Worm (Caenorhabditis elegans) whole organism, L3 larva: Measurements from ENCODE around the gene inx-1.

Source experiments
- R02D3.7 ChIP-seq: fragments of 150-350 bp; optimal IDR thresholded peaks from 2 replicates; lab custom pipeline; 2014; ENCODE audit warnings: missing biosample characterization, missing genetic modification characterization
- aly-2 ChIP-seq: fragments of 150-350 bp; optimal IDR thresholded peaks from 2 replicates; lab custom pipeline; 2014; ENCODE audit warnings: missing biosample characterization, missing genetic modification characterization
- ama-1 ChIP-seq: fragments of 150-350 bp; optimal IDR thresholded peaks from 2 replicates; lab custom pipeline; 2018
- ceh-16 ChIP-seq: sonication (generic microtip); optimal IDR thresholded peaks from 2 replicates; lab custom pipeline; 2017; ENCODE audit warnings: missing biosample characterization, missing genetic modification characterization
- ceh-28 ChIP-seq: fragments of 150-350 bp; optimal IDR thresholded peaks from 2 replicates; lab custom pipeline; 2014; ENCODE audit warnings: missing biosample characterization, missing genetic modification reagents, missing genetic modification characterization
- ceh-82 ChIP-seq: fragments of 150-350 bp; optimal IDR thresholded peaks from 2 replicates; lab custom pipeline; 2014; ENCODE audit warnings: missing biosample characterization, missing genetic modification characterization
- ceh-9 ChIP-seq: sonication (generic microtip); optimal IDR thresholded peaks from 2 replicates; lab custom pipeline; 2018; ENCODE audit warnings: missing biosample characterization, missing genetic modification characterization
- daf-12 ChIP-seq: fragments of 150-350 bp; optimal IDR thresholded peaks from 2 replicates; lab custom pipeline; 2014; ENCODE audit warnings: missing biosample characterization, missing genetic modification reagents, missing genetic modification characterization
- egl-27 ChIP-seq: sonication (generic microtip); optimal IDR thresholded peaks from 4 replicates; lab custom pipeline; 2017; ENCODE audit warnings: missing biosample characterization, missing genetic modification reagents, missing genetic modification characterization
- egl-5 ChIP-seq: fragments of 150-350 bp; optimal IDR thresholded peaks from 2 replicates; lab custom pipeline; 2017; ENCODE audit warnings: missing biosample characterization, missing genetic modification reagents, missing genetic modification characterization, inconsistent platforms
- elt-1 ChIP-seq: fragments of 150-350 bp; optimal IDR thresholded peaks from 2 replicates; lab custom pipeline; 2014; ENCODE audit warnings: missing biosample characterization, missing genetic modification characterization
- elt-2 ChIP-seq: sonication (generic microtip); optimal IDR thresholded peaks from 2 replicates; lab custom pipeline; 2016; ENCODE audit warnings: missing genetic modification reagents, mild to moderate bottlenecking, missing genetic modification characterization, missing compliant biosample characterization
- elt-3 ChIP-seq, 3 experiments: fragments of 150-350 bp in 1 of 3; sonication (generic microtip) in 2 of 3; optimal IDR thresholded peaks; 2 replicates in 2 of 3; 4 replicates in 1 of 3; lab custom pipeline; 2014 to 2017; ENCODE audit warnings: missing biosample characterization in 3 of 3, missing genetic modification characterization in 3 of 3
- eor-1 ChIP-seq, 2 experiments: fragments of 150-350 bp; optimal IDR thresholded peaks; 2 replicates each; lab custom pipeline; 2014 to 2018; ENCODE audit warnings: missing biosample characterization in 2 of 2, missing genetic modification characterization in 2 of 2
- fkh-10 ChIP-seq: sonication (generic microtip); optimal IDR thresholded peaks from 2 replicates; lab custom pipeline; 2017; ENCODE audit warnings: missing biosample characterization, missing genetic modification reagents, missing genetic modification characterization
- fkh-2 ChIP-seq: fragments of 150-350 bp; optimal IDR thresholded peaks from 2 replicates; lab custom pipeline; 2014; ENCODE audit warnings: missing biosample characterization, missing genetic modification reagents, missing genetic modification characterization
- fos-1 ChIP-seq: fragments of 150-350 bp; optimal IDR thresholded peaks from 2 replicates; lab custom pipeline; 2014; ENCODE audit warnings: missing biosample characterization, missing genetic modification characterization
- hmg-11 ChIP-seq: sonication (generic microtip); optimal IDR thresholded peaks from 2 replicates; lab custom pipeline; 2016; ENCODE audit warnings: missing genetic modification characterization, missing compliant biosample characterization
- jun-1 ChIP-seq: fragments of 150-350 bp; optimal IDR thresholded peaks from 2 replicates; lab custom pipeline; 2014; ENCODE audit warnings: missing biosample characterization, missing genetic modification reagents, missing genetic modification characterization
- lin-39 ChIP-seq: fragments of 150-350 bp; optimal IDR thresholded peaks from 2 replicates; lab custom pipeline; 2018; ENCODE audit warnings: missing biosample characterization, missing genetic modification reagents, missing genetic modification characterization
- lsy-12 ChIP-seq: sonication (generic microtip); optimal IDR thresholded peaks from 2 replicates; lab custom pipeline; 2016; ENCODE audit warnings: mild to moderate bottlenecking, missing genetic modification characterization, missing compliant biosample characterization
- mml-1 ChIP-seq: fragments of 150-350 bp; sonication (generic microtip); optimal IDR thresholded peaks from 3 replicates; lab custom pipeline; 2014; ENCODE audit warnings: missing biosample characterization, missing genetic modification characterization
- nfya-1 ChIP-seq: sonication (generic microtip); optimal IDR thresholded peaks from 2 replicates; lab custom pipeline; 2017; ENCODE audit warnings: missing genetic modification characterization, mild to moderate bottlenecking, missing compliant biosample characterization, antibody characterized with exemption, moderate library complexity; ENCODE audit not compliant: insufficient read depth
- nhr-12 ChIP-seq: fragments of 150-350 bp; optimal IDR thresholded peaks from 2 replicates; lab custom pipeline; 2014; ENCODE audit warnings: missing biosample characterization, missing genetic modification characterization
- nhr-23 ChIP-seq: fragments of 150-350 bp; optimal IDR thresholded peaks from 2 replicates; lab custom pipeline; 2014; ENCODE audit warnings: missing biosample characterization, missing genetic modification reagents, missing genetic modification characterization
- nhr-237 ChIP-seq: fragments of 150-350 bp; optimal IDR thresholded peaks from 2 replicates; lab custom pipeline; 2014; ENCODE audit warnings: missing biosample characterization, missing genetic modification characterization
- nhr-25 ChIP-seq: sonication (generic microtip); optimal IDR thresholded peaks from 2 replicates; lab custom pipeline; 2017; ENCODE audit warnings: missing biosample characterization, missing genetic modification characterization
- nhr-28 ChIP-seq: fragments of 150-350 bp; optimal IDR thresholded peaks from 2 replicates; lab custom pipeline; 2014; ENCODE audit warnings: missing biosample characterization, missing genetic modification characterization
- nhr-43 ChIP-seq: sonication (generic microtip); optimal IDR thresholded peaks from 2 replicates; lab custom pipeline; 2016; ENCODE audit warnings: mild to moderate bottlenecking, missing genetic modification characterization, missing compliant biosample characterization; ENCODE audit not compliant: poor library complexity, severe bottlenecking
- nhr-67 ChIP-seq: fragments of 150-350 bp; optimal IDR thresholded peaks from 2 replicates; lab custom pipeline; 2014; ENCODE audit warnings: missing biosample characterization, missing genetic modification characterization
- nhr-76 ChIP-seq: fragments of 150-350 bp; sonication (generic microtip); optimal IDR thresholded peaks from 5 replicates; lab custom pipeline; 2014; ENCODE audit warnings: missing biosample characterization, missing genetic modification characterization
- nhr-77 ChIP-seq: fragments of 150-350 bp; optimal IDR thresholded peaks from 2 replicates; lab custom pipeline; 2014; ENCODE audit warnings: missing biosample characterization, missing genetic modification characterization
- pha-4 ChIP-seq: fragments of 150-350 bp; optimal IDR thresholded peaks from 2 replicates; lab custom pipeline; 2014; ENCODE audit warnings: missing biosample characterization, missing genetic modification reagents, missing genetic modification characterization
- pqm-1 ChIP-seq: fragments of 150-350 bp; optimal IDR thresholded peaks from 2 replicates; lab custom pipeline; 2017; ENCODE audit warnings: missing biosample characterization, missing genetic modification characterization, inconsistent platforms
- sea-2 ChIP-seq: fragments of 150-350 bp; sonication (generic microtip); optimal IDR thresholded peaks from 4 replicates; lab custom pipeline; 2014; ENCODE audit warnings: missing biosample characterization, missing genetic modification reagents, missing genetic modification characterization
- skn-1 ChIP-seq: fragments of 150-350 bp; optimal IDR thresholded peaks from 2 replicates; lab custom pipeline; 2014; ENCODE audit warnings: missing biosample characterization, missing genetic modification characterization
- snpc-4 ChIP-seq: fragments of 150-350 bp; optimal IDR thresholded peaks from 2 replicates; lab custom pipeline; 2014; ENCODE audit warnings: missing biosample characterization, missing genetic modification characterization
- tbx-2 ChIP-seq: sonication (generic microtip); optimal IDR thresholded peaks from 2 replicates; lab custom pipeline; 2016; ENCODE audit warnings: mild to moderate bottlenecking, missing genetic modification characterization, missing compliant biosample characterization
- unc-39 ChIP-seq: sonication (generic microtip); optimal IDR thresholded peaks from 4 replicates; lab custom pipeline; 2017; ENCODE audit warnings: missing biosample characterization, missing genetic modification characterization
- unc-62 ChIP-seq: fragments of 150-350 bp; sonication (generic microtip); optimal IDR thresholded peaks from 4 replicates; lab custom pipeline; 2014; ENCODE audit warnings: missing biosample characterization, missing genetic modification reagents, missing genetic modification characterization
- zag-1 ChIP-seq: fragments of 150-350 bp; optimal IDR thresholded peaks from 2 replicates; lab custom pipeline; 2014; ENCODE audit warnings: missing biosample characterization, missing genetic modification characterization
- ztf-11 ChIP-seq: fragments of 150-350 bp; optimal IDR thresholded peaks from 2 replicates; lab custom pipeline; 2014; ENCODE audit warnings: missing biosample characterization, missing genetic modification characterization
- ztf-4 ChIP-seq: fragments of 150-350 bp; optimal IDR thresholded peaks from 2 replicates; lab custom pipeline; 2014; ENCODE audit warnings: missing biosample characterization, missing genetic modification characterization

The inx-1 gene

DNA sequence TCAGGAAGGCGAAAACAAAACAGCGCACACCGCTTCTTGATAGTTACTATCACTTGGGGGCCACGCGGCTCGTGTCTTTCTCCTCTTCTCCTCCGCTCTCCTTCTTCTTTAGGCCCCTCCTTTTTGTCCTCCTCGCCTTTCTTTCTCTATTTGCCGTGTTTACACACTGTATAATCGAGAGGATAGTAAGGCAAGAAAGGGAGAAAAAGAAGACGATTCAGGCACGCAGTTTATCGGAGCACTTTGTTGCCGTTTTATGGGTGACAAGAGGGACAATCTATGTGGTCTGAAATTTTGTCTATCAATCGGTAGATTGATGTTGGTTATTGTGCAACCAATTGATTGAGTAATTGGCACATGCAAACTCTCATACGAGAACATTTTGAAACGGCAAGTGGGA lies 24.1 kb downstream of the inx-1 start, which contains the start of gene F14B8.6:
F14B8.6 (minus strand) TSS at position 292 of the 400 bp plus-strand sequence.
- TF ChIP-seq egl-5 (tag; lab: Kevin White, UChicago) (no peak), sea-2 (GFP tag; lab: Kevin White, UChicago) (no peak), eor-1 (tag; optimal IDR thresholded peaks at IDR 0.05; lab: Kevin White, UChicago) (no peak), nhr-67 (no peak), R02D3.7 (no peak), elt-2 (tag; lab: Kevin White, UChicago) (peak; percentile 82), nhr-237 (tag; lab: Kevin White, UChicago) (no peak), nfya-1 (tag; lab: Kevin White, UChicago) (no peak), aly-2 (no peak), lsy-12 (no peak), nhr-77 (tag; lab: Kevin White, UChicago) (no peak), unc-62 (GFP tag; lab: Kevin White, UChicago) (no peak), ceh-9 (no peak), daf-12 (tag; lab: Kevin White, UChicago) (no peak), fkh-10 (GFP tag; lab: Kevin White, UChicago) (no peak), pqm-1 (tag; lab: Kevin White, UChicago) (peak; percentile 78), elt-3 (tag; optimal IDR thresholded peaks at IDR 0.05; lab: Kevin White, UChicago) (no peak), tbx-2 (no peak), skn-1 (tag; lab: Kevin White, UChicago) (no peak), fos-1 (tag; lab: Kevin White, UChicago) (no peak), nhr-76 (tag; lab: Kevin White, UChicago) (no peak), pha-4 (tag; lab: Kevin White, UChicago) (peak; percentile 56), hmg-11 (tag; lab: Kevin White, UChicago) (no peak), jun-1 (tag; lab: Kevin White, UChicago) (peak; percentile 34), zag-1 (no peak), elt-1 (tag; lab: Kevin White, UChicago) (no peak), ceh-16 (no peak), ceh-28 (tag; lab: Kevin White, UChicago) (no peak), ama-1 (lab: Kevin White, UChicago) (no peak), fkh-2 (no peak), snpc-4 (tag; lab: Kevin White, UChicago) (no peak), ztf-11 (tag; lab: Kevin White, UChicago) (no peak), mml-1 (tag; lab: Kevin White, UChicago) (no peak)

DNA sequence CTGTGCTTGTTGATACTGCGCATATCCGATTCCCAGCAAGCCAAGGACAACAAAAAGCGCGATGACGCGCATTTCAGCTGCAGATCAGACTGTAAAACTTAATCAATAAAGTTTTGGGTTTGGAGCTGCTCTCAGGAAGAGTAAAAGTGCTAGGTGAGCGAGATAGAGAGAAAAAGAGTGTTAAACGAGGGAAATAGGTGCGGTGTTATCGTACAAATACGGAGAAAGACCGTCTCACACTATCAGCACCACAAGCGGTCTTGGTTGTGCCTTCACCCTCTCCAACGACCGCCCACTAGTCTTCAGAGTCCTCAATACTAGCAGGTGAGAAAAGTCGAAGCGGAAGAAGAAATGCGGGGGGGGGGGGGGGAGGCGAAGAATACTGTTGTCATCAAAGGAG lies 27.6 kb downstream of the inx-1 start, which contains the start of gene F14B8.5:
F14B8.5 (minus strand) TSS at position 127 of the 400 bp plus-strand sequence.
- TF ChIP-seq elt-2 (tag; lab: Kevin White, UChicago) (peak; percentile 55), pqm-1 (tag; lab: Kevin White, UChicago) (peak; percentile 31), nhr-43 (tag; lab: Kevin White, UChicago) (no peak)

DNA sequence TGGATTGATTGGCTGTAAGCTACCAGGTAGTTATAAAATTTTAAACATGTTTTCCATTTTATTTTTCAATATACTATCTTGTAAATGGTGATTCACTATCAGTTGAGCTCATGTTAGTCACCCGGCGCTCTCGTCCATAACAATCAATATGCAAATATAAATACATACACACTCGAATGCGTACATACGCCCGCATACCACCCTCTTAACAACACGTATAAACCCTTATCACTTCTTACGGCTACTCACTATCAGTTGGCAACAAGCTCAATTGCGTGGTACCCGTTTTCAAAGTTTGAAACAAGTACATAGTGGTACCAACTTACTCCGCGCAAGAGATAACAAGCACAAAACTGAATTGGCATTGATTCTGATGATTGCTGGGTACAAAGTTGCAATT lies 29.2 kb downstream of the inx-1 start:
- TF ChIP-seq eor-1 (tag; optimal IDR thresholded peaks at IDR 0.05; lab: Kevin White, UChicago) (no peak), fkh-2 (no peak), elt-3 (tag; optimal IDR thresholded peaks at IDR 0.05; lab: Kevin White, UChicago) (no peak), nhr-237 (tag; lab: Kevin White, UChicago) (no peak), elt-2 (tag; lab: Kevin White, UChicago) (peak; percentile 69), pqm-1 (tag; lab: Kevin White, UChicago) (peak; percentile 78), ceh-82 (tag; lab: Kevin White, UChicago) (no peak), ama-1 (lab: Kevin White, UChicago) (no peak), pha-4 (tag; lab: Kevin White, UChicago) (peak; percentile 44), skn-1 (tag; lab: Kevin White, UChicago) (no peak), sea-2 (GFP tag; lab: Kevin White, UChicago) (no peak), nhr-12 (tag; lab: Kevin White, UChicago) (no peak), nhr-23 (no peak)

DNA sequence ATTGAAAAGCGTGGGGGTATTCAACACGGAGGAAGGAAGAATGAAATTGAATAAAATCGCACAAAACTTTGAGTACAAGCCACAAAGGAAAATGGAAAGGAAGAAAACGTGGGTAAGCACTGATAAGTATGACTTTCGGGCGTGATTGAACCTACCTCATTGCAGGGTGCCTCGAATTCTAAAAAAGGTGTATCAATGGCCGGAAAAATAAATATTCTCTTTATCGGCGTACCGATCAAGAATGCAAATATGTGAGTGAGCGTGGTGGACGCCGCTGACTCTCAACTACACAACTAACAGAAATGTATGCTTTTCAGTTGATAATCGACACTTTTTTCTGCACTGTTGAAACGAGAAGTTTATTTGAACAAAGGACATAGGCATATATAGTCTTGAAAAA lies 31.7 kb downstream of the inx-1 start, which contains the start of gene otpl-3:
otpl-3 (minus strand) TSS at position 304 of the 400 bp plus-strand sequence.
- TF ChIP-seq nfya-1 (tag; lab: Kevin White, UChicago): no peak
- no peak for TF ChIP-seq lin-39 (tag; lab: Kevin White, UChicago)
- no peak for TF ChIP-seq ceh-9
- TF ChIP-seq eor-1 (tag; optimal IDR thresholded peaks at IDR 0.05; lab: Kevin White, UChicago): no peak
- TF ChIP-seq daf-12 (tag; lab: Kevin White, UChicago): no peak
- no peak for TF ChIP-seq nhr-12 (tag; lab: Kevin White, UChicago)
- TF ChIP-seq pha-4 (tag; lab: Kevin White, UChicago): peak; percentile 19
- no peak for TF ChIP-seq unc-62 (GFP tag; lab: Kevin White, UChicago)
- no peak for TF ChIP-seq ama-1 (lab: Kevin White, UChicago)
- TF ChIP-seq egl-27: no peak
- no peak for TF ChIP-seq nhr-28 (tag; lab: Kevin White, UChicago)
- TF ChIP-seq ztf-4: no peak
- peak; percentile 69 for TF ChIP-seq pqm-1 (tag; lab: Kevin White, UChicago)
- no peak for TF ChIP-seq unc-39 (tag; lab: Kevin White, UChicago)
- no peak for TF ChIP-seq nhr-25 (tag; lab: Kevin White, UChicago)
- no peak for TF ChIP-seq skn-1 (tag; lab: Kevin White, UChicago)
- TF ChIP-seq ceh-82 (tag; lab: Kevin White, UChicago): no peak
- no peak for TF ChIP-seq elt-1 (tag; lab: Kevin White, UChicago)
- TF ChIP-seq nhr-237 (tag; lab: Kevin White, UChicago): no peak
- no peak for TF ChIP-seq fkh-2
- TF ChIP-seq elt-2 (tag; lab: Kevin White, UChicago): peak; percentile 71
- no peak for TF ChIP-seq nhr-23
- no peak for TF ChIP-seq ceh-16
- TF ChIP-seq nhr-76 (tag; lab: Kevin White, UChicago): no peak
- TF ChIP-seq nhr-77 (tag; lab: Kevin White, UChicago): no peak
- no peak for TF ChIP-seq nhr-43 (tag; lab: Kevin White, UChicago)
